Fruit fly (Drosophila melanogaster) Kc167 (cell line): ENCODE measurements around the gene SKIP.
"Not testable (repeated sequence)": the region's sequence is repeated elsewhere in the genome, so short reads cannot be mapped to it uniquely, and the experiment has no call there.

Experiments
- Myc ChIP-seq: fragments of >200 bp; optimal IDR thresholded peaks from 2 replicates; lab custom pipeline; 2017; ENCODE audit warnings: missing external identifiers
- Sin3A ChIP-seq: fragments of >200 bp; optimal IDR thresholded peaks from 2 replicates; lab custom pipeline; 2018; ENCODE audit warnings: missing external identifiers
- h ChIP-seq: fragments of >200 bp; optimal IDR thresholded peaks from 3 replicates; lab custom pipeline; 2018; ENCODE audit warnings: missing external identifiers
- insv ChIP-seq: fragments of >200 bp; optimal IDR thresholded peaks from 3 replicates; lab custom pipeline; 2018; ENCODE audit warnings: missing external identifiers
- psq ChIP-seq: fragments of >200 bp; optimal IDR thresholded peaks from 2 replicates; lab custom pipeline; 2017; ENCODE audit warnings: missing external identifiers
- ttk ChIP-seq: sonication (Bioruptor generic); optimal IDR thresholded peaks from 2 replicates; lab custom pipeline; 2017; ENCODE audit warnings: missing external identifiers

Gene SKIP

dm6 chr3R:22298505-22298904 is 164.9 kb downstream of the SKIP start, which contains the start of gene CG7084:
Gene CG7084 (plus strand): TSS chr3R:22298805.
- TF ChIP-seq insv (lab: Kevin White, UChicago); Myc; psq: not testable (repeated sequence)

- no peak for TF ChIP-seq psq
- TF ChIP-seq ttk: no peak
- no peak for TF ChIP-seq Sin3A (lab: Kevin White, UChicago)
- TF ChIP-seq insv (lab: Kevin White, UChicago): no peak
- TF ChIP-seq Myc: no peak
- TF ChIP-seq h (lab: Kevin White, UChicago): no peak
Observed at dm6 chr3R:22300064-22300463, 166.4 kb downstream of the SKIP start.

- no peak for TF ChIP-seq Sin3A (lab: Kevin White, UChicago)
- TF ChIP-seq Myc: no peak
- TF ChIP-seq insv (lab: Kevin White, UChicago): no peak
- TF ChIP-seq psq: no peak
- TF ChIP-seq h (lab: Kevin White, UChicago): no peak
- TF ChIP-seq ttk: no peak
Observed at dm6 chr3R:22323994-22324393, 190.4 kb downstream of the SKIP start, which contains the start of gene CG34377. Gene CG34377 (minus strand): TSS chr3R:22324094.

- no peak for TF ChIP-seq Sin3A (lab: Kevin White, UChicago)
- no peak for TF ChIP-seq insv (lab: Kevin White, UChicago)
- TF ChIP-seq h (lab: Kevin White, UChicago): no peak
- TF ChIP-seq Myc: no peak
- TF ChIP-seq psq: no peak
- no peak for TF ChIP-seq ttk
Observed at dm6 chr3R:22324736-22325135, 191.1 kb downstream of the SKIP start.

- no peak for TF ChIP-seq h (lab: Kevin White, UChicago)
Observed at dm6 chr3R:22328665-22329350, 195.2 kb downstream of the SKIP start, which contains the start of gene CG7080. Gene CG7080 (plus strand): TSS chr3R:22329300.

dm6 chr3R:22330512-22331119 is 197.0 kb downstream of the SKIP start, which contains the start of gene CG33721:
Gene CG33721 (plus strand): TSS chr3R:22331069.
- TF ChIP-seq h (lab: Kevin White, UChicago) (no peak), Myc (no peak), psq (no peak), insv (lab: Kevin White, UChicago) (no peak), Sin3A (lab: Kevin White, UChicago) (no peak), ttk (no peak)

- TF ChIP-seq psq: no peak
- TF ChIP-seq Myc: no peak
- TF ChIP-seq insv (lab: Kevin White, UChicago): no peak
- TF ChIP-seq h (lab: Kevin White, UChicago): no peak
- TF ChIP-seq ttk: no peak
- no peak for TF ChIP-seq Sin3A (lab: Kevin White, UChicago)
Observed at dm6 chr3R:22331691-22332090, 198.1 kb downstream of the SKIP start, which contains the start of gene CG13862. Gene CG13862 (plus strand): TSS chr3R:22331991.

dm6 chr3R:22334050-22334449 is 200.4 kb downstream of the SKIP start, which contains the start of gene CG5391:
Gene CG5391 (minus strand): TSS chr3R:22334150.
- no peak for TF ChIP-seq insv (lab: Kevin White, UChicago)
- TF ChIP-seq Sin3A (lab: Kevin White, UChicago): no peak
- no peak for TF ChIP-seq Myc
- no peak for TF ChIP-seq h (lab: Kevin White, UChicago)
- TF ChIP-seq psq: no peak
- TF ChIP-seq ttk: no peak

dm6 chr3R:22339510-22339909 is 205.9 kb downstream of the SKIP start:
- TF ChIP-seq h (lab: Kevin White, UChicago): no peak
- TF ChIP-seq ttk: no peak
- no peak for TF ChIP-seq Myc
- no peak for TF ChIP-seq insv (lab: Kevin White, UChicago)
- TF ChIP-seq psq: no peak
- no peak for TF ChIP-seq Sin3A (lab: Kevin White, UChicago)

dm6 chr3R:22340207-22340606 is 206.6 kb downstream of the SKIP start, which contains the start of gene CG5388:
Gene CG5388 (minus strand): TSS chr3R:22340307.
- TF ChIP-seq insv (lab: Kevin White, UChicago): no peak
- no peak for TF ChIP-seq Sin3A (lab: Kevin White, UChicago)
- no peak for TF ChIP-seq h (lab: Kevin White, UChicago)
- no peak for TF ChIP-seq psq
- no peak for TF ChIP-seq Myc

dm6 chr3R:22341652-22342051 is 208.0 kb downstream of the SKIP start:
- TF ChIP-seq h (lab: Kevin White, UChicago): no peak
- TF ChIP-seq ttk: no peak
- TF ChIP-seq psq: no peak
- TF ChIP-seq Sin3A (lab: Kevin White, UChicago): no peak
- TF ChIP-seq insv (lab: Kevin White, UChicago): no peak
- TF ChIP-seq Myc: no peak

- TF ChIP-seq ttk (no peak), insv (lab: Kevin White, UChicago) (no peak), psq (no peak), Myc (no peak), h (lab: Kevin White, UChicago) (no peak), Sin3A (lab: Kevin White, UChicago) (no peak)
Observed at dm6 chr3R:22342151-22342550, 208.5 kb downstream of the SKIP start, which contains the start of gene CG5386. Gene CG5386 (minus strand): TSS chr3R:22342251.

- TF ChIP-seq h (lab: Kevin White, UChicago): no peak
- no peak for TF ChIP-seq Myc
- no peak for TF ChIP-seq Sin3A (lab: Kevin White, UChicago)
- TF ChIP-seq insv (lab: Kevin White, UChicago): no peak
Observed at dm6 chr3R:22342708-22343107, 209.1 kb downstream of the SKIP start.
